Fruit fly (Drosophila melanogaster) whole organism, embryonic: ENCODE measurements around the gene qjt.

Experiments used
- BtbVII ChIP-seq: fragments of 200-800 bp; sonication (Bioruptor generic); optimal IDR thresholded peaks from 3 replicates; lab custom pipeline; 2017; ENCODE audit warnings: missing biosample characterization, mild to moderate bottlenecking, missing genetic modification characterization
- CG10267 ChIP-seq: fragments of 200-800 bp; sonication (Bioruptor generic); optimal IDR thresholded peaks from 2 replicates; lab custom pipeline; 2018; ENCODE audit warnings: missing biosample characterization, mild to moderate bottlenecking, missing genetic modification characterization, moderate library complexity
- CG11085 ChIP-seq: fragments of 200-800 bp; sonication (Bioruptor generic); IDR thresholded peaks from 2 replicates; pipeline ENCODE4 v1.3.6; 2022; ENCODE audit warnings: missing biosample characterization, missing genetic modification characterization
- CG12299 ChIP-seq: fragments of 200-800 bp; sonication (Bioruptor generic); optimal IDR thresholded peaks from 2 replicates; lab custom pipeline; 2018; ENCODE audit warnings: missing biosample characterization, mild to moderate bottlenecking, missing genetic modification characterization
- CG12391 ChIP-seq: fragments of 200-800 bp; sonication (Bioruptor generic); optimal IDR thresholded peaks from 3 replicates; lab custom pipeline; 2018; ENCODE audit warnings: missing biosample characterization, mild to moderate bottlenecking, missing genetic modification characterization, moderate library complexity
- CG14710 ChIP-seq: fragments of 200-800 bp; sonication (Bioruptor generic); optimal IDR thresholded peaks from 3 replicates; lab custom pipeline; 2019; ENCODE audit warnings: missing biosample characterization, mild to moderate bottlenecking, missing genetic modification characterization, moderate library complexity
- CG15696 ChIP-seq: fragments of 200-800 bp; sonication (Bioruptor generic); optimal IDR thresholded peaks from 2 replicates; lab custom pipeline; 2019; ENCODE audit warnings: missing biosample characterization, mild to moderate bottlenecking, missing genetic modification characterization, moderate library complexity
- CG1603 ChIP-seq: fragments of 200-800 bp; sonication (Bioruptor generic); optimal IDR thresholded peaks from 2 replicates; lab custom pipeline; 2019; ENCODE audit warnings: missing biosample characterization, mild to moderate bottlenecking, missing genetic modification characterization, moderate library complexity
- CG1647 ChIP-seq: fragments of 200-800 bp; sonication (Bioruptor generic); optimal IDR thresholded peaks from 3 replicates; lab custom pipeline; 2016; ENCODE audit warnings: missing biosample characterization, missing genetic modification characterization
- CG18764 ChIP-seq: fragments of 200-800 bp; sonication (Bioruptor generic); optimal IDR thresholded peaks from 3 replicates; lab custom pipeline; 2016; ENCODE audit warnings: missing biosample characterization, missing genetic modification characterization
- CG31224 ChIP-seq: fragments of 200-800 bp; sonication (Bioruptor generic); IDR thresholded peaks from 2 replicates; pipeline ENCODE4 v1.3.6; 2022; ENCODE audit warnings: missing biosample characterization, missing genetic modification characterization
- CG31388 ChIP-seq: fragments of 200-800 bp; sonication (Bioruptor generic); optimal IDR thresholded peaks from 2 replicates; lab custom pipeline; 2016; ENCODE audit warnings: missing biosample characterization, missing genetic modification characterization
- CG34376 ChIP-seq: fragments of 200-800 bp; sonication (Bioruptor generic); optimal IDR thresholded peaks from 2 replicates; lab custom pipeline; 2018; ENCODE audit warnings: missing biosample characterization, mild to moderate bottlenecking, missing genetic modification characterization
- CG42726 ChIP-seq: fragments of 200-800 bp; sonication (Bioruptor generic); IDR thresholded peaks from 2 replicates; pipeline ENCODE4 v1.3.6; 2022; ENCODE audit warnings: missing biosample characterization, missing genetic modification characterization; ENCODE audit not compliant: partially characterized antibody
- CG4707 ChIP-seq: fragments of 200-800 bp; sonication (Bioruptor generic); optimal IDR thresholded peaks from 2 replicates; lab custom pipeline; 2018; ENCODE audit warnings: missing biosample characterization, mild to moderate bottlenecking, missing genetic modification characterization, moderate library complexity
- CG4854 ChIP-seq: fragments of 200-800 bp; sonication (Bioruptor generic); optimal IDR thresholded peaks from 2 replicates; lab custom pipeline; 2016; ENCODE audit warnings: missing biosample characterization, missing genetic modification characterization, inconsistent platforms
- CG6175 ChIP-seq: fragments of 200-800 bp; sonication (Bioruptor generic); IDR thresholded peaks from 3 replicates; pipeline ENCODE4 v1.3.6; 2022; ENCODE audit warnings: missing biosample characterization, missing genetic modification characterization
- CG7372 ChIP-seq: fragments of 200-800 bp; sonication (Bioruptor generic); IDR thresholded peaks from 2 replicates; pipeline ENCODE4 v1.3.6; 2022; ENCODE audit warnings: missing biosample characterization, missing genetic modification characterization
- CG9932 ChIP-seq: fragments of 200-800 bp; sonication (Bioruptor generic); IDR thresholded peaks from 2 replicates; pipeline ENCODE4 v1.3.6; 2022; ENCODE audit warnings: missing biosample characterization, missing genetic modification characterization
- CTCF ChIP-seq: fragments of 200-800 bp; sonication (Bioruptor generic); optimal IDR thresholded peaks from 2 replicates; lab custom pipeline; 2017; ENCODE audit warnings: missing biosample characterization, mild to moderate bottlenecking, missing genetic modification characterization, moderate library complexity
- Fer1 ChIP-seq: fragments of 200-800 bp; sonication (Bioruptor generic); optimal IDR thresholded peaks from 2 replicates; lab custom pipeline; 2017; ENCODE audit warnings: missing biosample characterization, mild to moderate bottlenecking, missing genetic modification characterization
- Fer2 ChIP-seq: fragments of 200-800 bp; sonication (Bioruptor generic); optimal IDR thresholded peaks from 2 replicates; lab custom pipeline; 2018; ENCODE audit warnings: missing biosample characterization, mild to moderate bottlenecking, missing genetic modification characterization, moderate library complexity
- Hmr ChIP-seq: fragments of 200-800 bp; sonication (Bioruptor generic); optimal IDR thresholded peaks from 3 replicates; lab custom pipeline; 2017; ENCODE audit warnings: mild to moderate bottlenecking, missing biosample characterization, missing genetic modification reagents, missing genetic modification characterization
- Kr ChIP-seq: fragments of 200-800 bp; sonication (Bioruptor generic); optimal IDR thresholded peaks from 2 replicates; lab custom pipeline; 2017; ENCODE audit warnings: missing biosample characterization, mild to moderate bottlenecking, missing genetic modification characterization
- NFAT ChIP-seq: fragments of 200-800 bp; sonication (Bioruptor generic); IDR thresholded peaks from 2 replicates; pipeline ENCODE4 v1.3.6; 2022; ENCODE audit warnings: missing biosample characterization, missing genetic modification characterization
- PHDP ChIP-seq: fragments of 200-800 bp; sonication (Bioruptor generic); optimal IDR thresholded peaks from 3 replicates; lab custom pipeline; 2018; ENCODE audit warnings: missing biosample characterization, mild to moderate bottlenecking, missing genetic modification characterization, moderate library complexity
- Scr ChIP-seq: fragments of 200-800 bp; sonication (Bioruptor generic); IDR thresholded peaks from 2 replicates; pipeline ENCODE4 v1.3.6; 2022; ENCODE audit warnings: missing biosample characterization, missing genetic modification characterization; ENCODE audit not compliant: partially characterized antibody
- Sin3A ChIP-seq: fragments of >200 bp; optimal IDR thresholded peaks from 2 replicates; lab custom pipeline; 2018
- ato ChIP-seq: fragments of 200-800 bp; sonication (Bioruptor generic); IDR thresholded peaks from 2 replicates; pipeline ENCODE4 v1.3.6; 2022; ENCODE audit warnings: missing biosample characterization, missing genetic modification characterization; ENCODE audit not compliant: partially characterized antibody
- bbx ChIP-seq: fragments of 200-800 bp; sonication (Bioruptor generic); IDR thresholded peaks from 2 replicates; pipeline ENCODE4 v1.3.6; 2022; ENCODE audit warnings: missing biosample characterization, missing genetic modification characterization; ENCODE audit not compliant: partially characterized antibody
- bcd ChIP-seq: fragments of 200-800 bp; sonication (Bioruptor generic); optimal IDR thresholded peaks from 2 replicates; lab custom pipeline; 2017; ENCODE audit warnings: missing biosample characterization, mild to moderate bottlenecking, missing genetic modification characterization
- bigmax ChIP-seq: fragments of 200-800 bp; sonication (Bioruptor generic); optimal IDR thresholded peaks from 2 replicates; lab custom pipeline; 2018; ENCODE audit warnings: missing biosample characterization, mild to moderate bottlenecking, missing genetic modification characterization
- bowl ChIP-seq: fragments of 200-800 bp; sonication (Bioruptor generic); IDR thresholded peaks from 2 replicates; pipeline ENCODE4 v1.3.6; 2022; ENCODE audit warnings: missing biosample characterization, missing genetic modification characterization
- chif ChIP-seq, 2 experiments: fragments of 200-800 bp; sonication (Bioruptor generic); optimal IDR thresholded peaks; 3 replicates each; lab custom pipeline; 2016; ENCODE audit warnings: missing biosample characterization in 2 of 2, missing genetic modification characterization in 2 of 2
- crc ChIP-seq: fragments of 200-800 bp; sonication (Bioruptor generic); optimal IDR thresholded peaks from 2 replicates; lab custom pipeline; 2016; ENCODE audit warnings: missing biosample characterization, missing genetic modification characterization
- cwo ChIP-seq: fragments of 200-800 bp; sonication (Bioruptor generic); optimal IDR thresholded peaks from 3 replicates; lab custom pipeline; 2017; ENCODE audit warnings: missing biosample characterization, missing genetic modification characterization, mild to moderate bottlenecking, moderate library complexity, missing genetic modification reagents
- jigr1 ChIP-seq: fragments of 200-800 bp; sonication (Bioruptor generic); IDR thresholded peaks from 3 replicates; pipeline ENCODE4 v1.3.6; 2022; ENCODE audit warnings: missing biosample characterization, missing genetic modification characterization
- lmd ChIP-seq: fragments of 200-800 bp; sonication (Bioruptor generic); IDR thresholded peaks from 2 replicates; pipeline ENCODE4 v1.3.6; 2022; ENCODE audit warnings: missing biosample characterization, missing genetic modification characterization
- rib ChIP-seq: fragments of 200-800 bp; sonication (Bioruptor generic); IDR thresholded peaks from 2 replicates; pipeline ENCODE4 v1.3.6; 2022; ENCODE audit warnings: missing biosample characterization, missing genetic modification characterization
- ro ChIP-seq: fragments of 200-800 bp; sonication (Bioruptor generic); IDR thresholded peaks from 2 replicates; pipeline ENCODE4 v1.3.6; 2022; ENCODE audit warnings: missing biosample characterization, missing genetic modification characterization
- sc ChIP-seq, 3 experiments: fragments of >200 bp in 2 of 3; fragments of 200-800 bp in 1 of 3; sonication (Bioruptor generic) in 1 of 3; optimal IDR thresholded peaks; 2 replicates in 2 of 3; 3 replicates in 1 of 3; lab custom pipeline; 2017; ENCODE audit warnings: mild to moderate bottlenecking in 1 of 3, missing biosample characterization in 1 of 3, missing genetic modification characterization in 1 of 3, missing genetic modification reagents in 1 of 3
- schlank ChIP-seq: fragments of 200-800 bp; sonication (Bioruptor generic); optimal IDR thresholded peaks from 2 replicates; lab custom pipeline; 2018; ENCODE audit warnings: missing biosample characterization, mild to moderate bottlenecking, missing genetic modification characterization
- sens ChIP-seq: fragments of 200-800 bp; sonication (Bioruptor generic); peaks from one replicate; lab custom pipeline; 2016; ENCODE audit warnings: missing biosample characterization, missing genetic modification characterization
- stc ChIP-seq: fragments of 200-800 bp; sonication (Bioruptor generic); IDR thresholded peaks from 2 replicates; pipeline ENCODE4 v1.3.6; 2022; ENCODE audit warnings: missing biosample characterization, missing genetic modification characterization
- unc-4 ChIP-seq: fragments of 200-800 bp; sonication (Bioruptor generic); IDR thresholded peaks from 2 replicates; pipeline ENCODE4 v1.3.6; 2022; ENCODE audit warnings: missing biosample characterization, missing genetic modification characterization; ENCODE audit not compliant: partially characterized antibody
- wek ChIP-seq: fragments of 200-800 bp; sonication (Bioruptor generic); optimal IDR thresholded peaks from 3 replicates; lab custom pipeline; 2018; ENCODE audit warnings: missing biosample characterization, mild to moderate bottlenecking, missing genetic modification characterization, moderate library complexity
- yki ChIP-seq: fragments of >200 bp; optimal IDR thresholded peaks from 3 replicates; lab custom pipeline; 2018
- zf30C ChIP-seq: fragments of 200-800 bp; sonication (Bioruptor generic); optimal IDR thresholded peaks from 3 replicates; lab custom pipeline; 2018; ENCODE audit warnings: missing biosample characterization, mild to moderate bottlenecking, missing genetic modification characterization

Gene qjt

dm6 chr3L:17486794-17487726 is 8.2 kb downstream of the qjt start, which contains the start of gene Oatp74D (continued):
- TF ChIP-seq chif (GFP tag; optimal IDR thresholded peaks at IDR 0.05; lab: Kevin White, UChicago) (peak in 1 of 2 experiments; percentile 25), CG12299 (tag; lab: Kevin White, UChicago) (peak; percentile 72), bbx (GFP tag; lab: Robert Waterston, UW) (peak; percentile 38), rib (peak; percentile 95), jigr1 (GFP tag; lab: Robert Waterston, UW) (no peak), cwo (peak; percentile 67), bigmax (peak; percentile 19), ro (GFP tag; lab: Robert Waterston, UW) (no peak), lmd (GFP tag; lab: Robert Waterston, UW) (0 out of 2 replicates have a peak, but pooled peaks have one; percentile 10), wek (GFP tag; lab: Kevin White, UChicago) (peak; percentile 76), unc-4 (GFP tag; lab: Robert Waterston, UW) (no peak), PHDP (tag; lab: Kevin White, UChicago) (peak; percentile 8), CG1647 (peak; percentile 13), ato (GFP tag; lab: Robert Waterston, UW) (no peak), sens (GFP tag; lab: Kevin White, UChicago) (peak; percentile 88), CG15696 (tag; lab: Kevin White, UChicago) (peak; percentile 65), CG11085 (GFP tag; lab: Robert Waterston, UW) (no peak), crc (GFP tag; lab: Kevin White, UChicago) (no peak), NFAT (GFP tag; lab: Robert Waterston, UW) (0 out of 2 replicates have a peak, but pooled peaks have one; percentile 2), CG34376 (GFP tag; lab: Kevin White, UChicago) (peak; percentile 83), CG10267 (tag; lab: Kevin White, UChicago) (no peak), Fer2 (tag; lab: Kevin White, UChicago) (no peak), CG31388 (GFP tag; lab: Kevin White, UChicago) (no peak), BtbVII (GFP tag; lab: Kevin White, UChicago) (peak; percentile 51), CG31224 (GFP tag; lab: Robert Waterston, UW) (no peak), Fer1 (peak; percentile 74), CG18764 (GFP tag; lab: Kevin White, UChicago) (no peak), CG4854 (GFP tag; lab: Kevin White, UChicago) (no peak), CG4707 (GFP tag; lab: Kevin White, UChicago) (peak; percentile 56), sc (optimal IDR thresholded peaks at IDR 0.05; lab: Kevin White, UChicago) (no peak), sc (GFP tag; optimal IDR thresholded peaks at IDR 0.05; lab: Kevin White, UChicago) (peak; percentile 7), CG7372 (no peak), CG12391 (tag; lab: Kevin White, UChicago) (peak; percentile 2), stc (GFP tag; lab: Robert Waterston, UW) (peak; percentile 33; the same call in 1 of the 2 replicates), Hmr (GFP tag; lab: Kevin White, UChicago) (peak; percentile 66), CG1603 (tag; lab: Kevin White, UChicago) (peak; percentile 39), CG9932 (peak; percentile 58), bowl (GFP tag; lab: Robert Waterston, UW) (0 out of 2 replicates have a peak, but pooled peaks have one; percentile 19), Sin3A (lab: Kevin White, UChicago) (no peak), CTCF (GFP tag; lab: Kevin White, UChicago) (no peak), CG42726 (GFP tag; lab: Robert Waterston, UW) (peak; percentile 65; the same call in 1 of the 2 replicates), CG14710 (tag; lab: Kevin White, UChicago) (peak; percentile 32), CG6175 (GFP tag; lab: Robert Waterston, UW) (peak; percentile 41; the same call in 1 of the 3 replicates), Kr (GFP tag; lab: Kevin White, UChicago) (peak; percentile 87), yki (lab: Kevin White, UChicago) (peak; percentile 64), zf30C (no peak), Scr (GFP tag; lab: Robert Waterston, UW) (0 out of 2 replicates have a peak, but pooled peaks have one; percentile 28), bcd (GFP tag; lab: Kevin White, UChicago) (no peak), schlank (peak; percentile 21)
